Worm (Caenorhabditis elegans) whole organism, early embryonic: ENCODE data around the gene prdh-1.

Experiments used
- B0310.2 ChIP-seq: sonication (generic microtip); optimal IDR thresholded peaks from 2 replicates; lab custom pipeline; 2016; ENCODE audit warnings: mild to moderate bottlenecking, missing genetic modification characterization, missing compliant biosample characterization
- F13C5.2 ChIP-seq: sonication (generic microtip); optimal IDR thresholded peaks from 2 replicates; lab custom pipeline; 2017; ENCODE audit warnings: mild to moderate bottlenecking, missing genetic modification characterization, inconsistent platforms, missing compliant biosample characterization
- ama-1 ChIP-seq: fragments of 150-350 bp; optimal IDR thresholded peaks from 2 replicates; lab custom pipeline; 2014
- ceh-13 ChIP-seq: fragments of 200-800 bp; sonication (Bioruptor generic); optimal IDR thresholded peaks from 2 replicates; lab custom pipeline; 2018; ENCODE audit warnings: mild to moderate bottlenecking, missing genetic modification characterization, missing compliant biosample characterization
- ceh-36 ChIP-seq: sonication (generic microtip); optimal IDR thresholded peaks from 2 replicates; lab custom pipeline; 2016; ENCODE audit warnings: missing genetic modification characterization, inconsistent platforms, missing compliant biosample characterization
- flt-1 ChIP-seq: fragments of 200-800 bp; sonication (Bioruptor generic); IDR thresholded peaks from 2 replicates; pipeline ENCODE4 v1.3.6; 2022; ENCODE audit warnings: missing genetic modification characterization, missing compliant biosample characterization
- hmg-4 ChIP-seq: fragments of 200-800 bp; sonication (Bioruptor generic); optimal IDR thresholded peaks from 2 replicates; lab custom pipeline; 2018; ENCODE audit warnings: mild to moderate bottlenecking, missing genetic modification characterization, missing compliant biosample characterization
- pes-1 ChIP-seq: fragments of 200-800 bp; sonication (Bioruptor generic); IDR thresholded peaks from 2 replicates; pipeline ENCODE4 v1.3.6; 2022; ENCODE audit warnings: missing genetic modification reagents, missing genetic modification characterization, missing compliant biosample characterization
- tbx-11 ChIP-seq: fragments of 200-800 bp; sonication (Bioruptor generic); IDR thresholded peaks from 2 replicates; pipeline ENCODE4 v1.3.6; 2022; ENCODE audit warnings: missing genetic modification characterization, missing compliant biosample characterization
- tbx-37 ChIP-seq: fragments of 200-800 bp; sonication (Bioruptor generic); conservative IDR thresholded peaks from 2 replicates; pipeline ENCODE4 v1.3.6; 2022; ENCODE audit warnings: missing genetic modification reagents, missing genetic modification characterization, missing compliant biosample characterization
- tra-4 ChIP-seq: sonication (generic microtip); optimal IDR thresholded peaks from 2 replicates; lab custom pipeline; 2017; ENCODE audit warnings: missing genetic modification characterization, missing compliant biosample characterization

ce11 chrIV:13902774-13903173 lies 26.4 kb upstream of the prdh-1 start, which contains the start of gene Y37A1A.3:
- TF ChIP-seq B0310.2 (no peak), ceh-36 (no peak), ama-1 (lab: Kevin White, UChicago) (no peak), pes-1 (no peak), flt-1 (GFP tag; lab: Robert Waterston, UW) (no peak), F13C5.2 (no peak), tra-4 (tag; lab: Kevin White, UChicago) (no peak), tbx-11 (GFP tag; lab: Robert Waterston, UW) (no peak), tbx-37 (GFP tag; lab: Robert Waterston, UW) (no peak), ceh-13 (no peak), hmg-4 (GFP tag; lab: Kevin White, UChicago) (no peak)
